Worm (Caenorhabditis elegans): ENCODE results near the gene pes-5.

The pes-5 gene

DNA sequence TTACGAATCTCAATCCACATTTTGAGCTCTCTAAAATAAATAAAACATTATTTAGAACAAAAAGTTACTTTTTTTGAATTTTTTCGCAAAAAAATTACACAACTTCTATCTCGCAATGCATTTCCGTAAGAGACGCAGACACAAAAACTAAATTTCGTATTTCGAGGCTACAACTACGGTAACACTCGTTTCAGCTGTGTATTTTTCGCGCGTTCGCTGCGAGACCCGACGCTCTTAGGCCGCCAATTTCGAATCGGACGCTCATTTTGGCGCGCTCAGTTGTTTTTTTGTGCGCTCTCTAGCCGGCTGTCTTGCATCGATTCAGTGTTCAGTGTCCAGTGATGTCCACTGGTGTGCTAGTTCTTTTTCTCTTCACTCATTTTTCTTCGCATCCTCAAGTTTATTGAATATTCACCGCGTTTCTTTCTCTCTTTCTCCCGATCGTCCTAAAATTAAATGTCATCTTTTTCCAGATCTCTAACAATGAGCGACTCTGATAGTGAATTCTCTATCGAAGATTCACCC, 44.9 kb upstream of the pes-5 start, which contains the start of the genes npp-3 and top-2 (continued):
- TF ChIP-seq lin-39 (tag; optimal IDR thresholded peaks at IDR 0.05) = no peak
- TF ChIP-seq hlh-30 (tag; optimal IDR thresholded peaks at IDR 0.05; ENCODE audit: insufficient read depth) = peak; percentile 93
- TF ChIP-seq mep-1 (tag; optimal IDR thresholded peaks at IDR 0.05) = peak; percentile 97
- no peak for TF ChIP-seq ztf-7 (tag; optimal IDR thresholded peaks at IDR 0.05)
- peak in 1 of 2 experiments; percentile 4 for TF ChIP-seq ZK546.5 (tag; optimal IDR thresholded peaks at IDR 0.05)
- peak; percentile 84 for TF ChIP-seq nhr-6 (tag; optimal IDR thresholded peaks at IDR 0.05)
- peak; percentile 89 for TF ChIP-seq T26A8.4 (GFP tag; IDR thresholded peaks at IDR 0.05)
- TF ChIP-seq mes-2 (tag; optimal IDR thresholded peaks at IDR 0.05; ENCODE audit: poor library complexity, severe bottlenecking) = peak; percentile 94
- peak; percentile 92 for TF ChIP-seq ceh-20 (GFP tag; IDR thresholded peaks at IDR 0.05)
- no peak for TF ChIP-seq unc-39 (tag; optimal IDR thresholded peaks at IDR 0.05)
- peak; percentile 94 for TF ChIP-seq hlh-11 (tag; optimal IDR thresholded peaks at IDR 0.05)
- peak; percentile 98 to 99 for TF ChIP-seq lsy-2 (tag; optimal IDR thresholded peaks at IDR 0.05)

DNA sequence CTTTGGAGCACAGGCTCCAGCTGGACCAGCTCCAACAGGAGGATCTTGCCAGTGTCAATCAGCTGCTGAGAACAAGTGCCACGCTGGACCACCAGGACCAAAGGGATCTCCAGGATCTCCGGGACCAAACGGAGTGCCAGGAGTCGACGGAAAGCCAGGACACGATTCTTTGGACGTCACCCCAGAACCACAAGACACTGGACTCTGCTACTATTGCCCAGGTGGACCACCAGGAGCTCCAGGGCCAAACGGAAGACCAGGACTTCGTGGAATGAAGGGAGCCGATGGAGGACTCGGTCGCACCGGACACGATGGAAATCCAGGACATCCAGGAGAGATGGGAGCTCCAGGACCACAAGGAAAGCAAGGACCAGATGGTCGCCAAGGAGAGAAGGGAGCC, 39.1 kb upstream of the pes-5 start:
- no peak for TF ChIP-seq zfp-3 (GFP tag; conservative IDR thresholded peaks at IDR 0.05)
- TF ChIP-seq set-16 (GFP tag; IDR thresholded peaks at IDR 0.05) = peak; percentile 78

DNA sequence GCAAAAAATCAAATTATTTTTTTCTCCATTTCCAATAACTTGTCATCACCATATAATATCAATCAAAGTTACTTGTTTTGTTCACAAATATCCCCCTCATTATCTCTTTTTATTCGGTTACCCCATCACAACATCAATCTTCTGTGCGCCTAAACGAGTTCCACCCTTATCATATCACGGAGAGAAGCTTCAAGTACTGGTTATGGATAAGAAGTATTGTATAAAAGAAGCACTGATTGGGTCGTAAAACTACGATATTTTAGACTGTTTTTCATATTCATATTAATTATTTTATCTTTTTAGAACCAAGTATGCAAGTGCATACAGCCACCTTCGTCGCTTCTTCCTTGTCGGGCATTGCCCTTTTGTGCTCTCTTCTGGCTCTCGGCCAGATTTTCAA, 38.4 kb upstream of the pes-5 start, which contains the start of gene col-84:
col-84 (plus strand) TSS at position 301 of the 400 bp plus-strand sequence.
- TF ChIP-seq ctbp-1 (GFP tag; IDR thresholded peaks at IDR 0.05) = no peak
- no peak for TF ChIP-seq R02D3.7 (tag; optimal IDR thresholded peaks at IDR 0.05)
- no peak for TF ChIP-seq T26A8.4 (GFP tag; IDR thresholded peaks at IDR 0.05)
- no peak for TF ChIP-seq nhr-41 (GFP tag; IDR thresholded peaks at IDR 0.05)
- TF ChIP-seq ceh-28 (tag; optimal IDR thresholded peaks at IDR 0.05) = no peak
- no peak for TF ChIP-seq fkh-10 (GFP tag; optimal IDR thresholded peaks at IDR 0.05)
- TF ChIP-seq set-16 (GFP tag; IDR thresholded peaks at IDR 0.05) = no peak
- TF ChIP-seq F44E2.7 (GFP tag; IDR thresholded peaks at IDR 0.05) = no peak
- TF ChIP-seq zag-1 (tag; optimal IDR thresholded peaks at IDR 0.05) = no peak
- TF ChIP-seq daf-16 (GFP tag; optimal IDR thresholded peaks at IDR 0.05) = no peak
- no peak for TF ChIP-seq daf-16 (tag; optimal IDR thresholded peaks at IDR 0.05)
- TF ChIP-seq rbr-2 (tag; optimal IDR thresholded peaks at IDR 0.05) = no peak
- no peak for TF ChIP-seq nhr-48 (tag; optimal IDR thresholded peaks at IDR 0.05)
- no peak for TF ChIP-seq Y105C5A.15 (GFP tag; IDR thresholded peaks at IDR 0.05)
- TF ChIP-seq aha-1 (tag) = no peak
- no peak for TF ChIP-seq D1046.2 (GFP tag; IDR thresholded peaks at IDR 0.05)
- no peak for TF ChIP-seq lin-1 (GFP tag; IDR thresholded peaks at IDR 0.05)
- no peak for TF ChIP-seq ces-1 (GFP tag; optimal IDR thresholded peaks at IDR 0.05)
- no peak for TF ChIP-seq lsy-2 (tag; optimal IDR thresholded peaks at IDR 0.05)

DNA sequence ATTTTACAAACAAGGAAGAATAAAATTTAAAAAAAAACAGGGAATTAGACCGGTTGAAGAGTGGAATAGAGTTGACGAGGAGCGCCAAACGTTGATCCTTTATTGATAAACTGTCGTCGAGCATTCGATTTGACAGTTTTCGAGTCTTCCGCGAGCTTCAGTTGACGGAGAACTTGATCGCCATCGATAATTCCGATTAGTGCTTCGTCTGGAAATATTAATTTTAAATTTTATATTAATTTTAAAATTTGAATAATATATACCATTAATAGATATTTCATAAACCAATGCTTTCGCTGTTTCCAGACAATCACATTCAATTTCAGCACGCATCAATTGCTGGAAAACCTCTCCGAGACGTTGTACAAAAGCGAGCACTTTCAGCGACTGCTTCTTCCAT, 35.8 kb upstream of the pes-5 start, which contains the start of gene K12D12.4:
K12D12.4 (minus strand) TSS at position 101 of the 400 bp plus-strand sequence.
- TF ChIP-seq unc-130 (GFP tag; optimal IDR thresholded peaks at IDR 0.05) (no peak), fos-1 (tag; optimal IDR thresholded peaks at IDR 0.05) (no peak), cey-2 (tag; optimal IDR thresholded peaks at IDR 0.05; ENCODE audit: borderline replicate concordance, insufficient read depth) (no peak), tra-1 (GFP tag; IDR thresholded peaks at IDR 0.05) (no peak), ceh-44 (GFP tag; IDR thresholded peaks at IDR 0.05) (no peak), T26A8.4 (GFP tag; IDR thresholded peaks at IDR 0.05) (no peak), R02D3.7 (tag; optimal IDR thresholded peaks at IDR 0.05) (no peak), lin-29 (GFP tag; IDR thresholded peaks at IDR 0.05) (no peak), Y48G9A.11 (GFP tag; IDR thresholded peaks at IDR 0.05) (no peak), ceh-82 (tag; optimal IDR thresholded peaks at IDR 0.05) (no peak), mxl-3 (GFP tag; optimal IDR thresholded peaks at IDR 0.05) (no peak), ces-1 (GFP tag; optimal IDR thresholded peaks at IDR 0.05) (no peak), hmg-1.1 (GFP tag; IDR thresholded peaks at IDR 0.05) (no peak)
